Fruit fly (Drosophila melanogaster): ENCODE measurements around the gene Fuca.
A peak's percentile ranks its signal among the peaks of the same experiment; 100 is the strongest.

Fuca gene

dm6 chr3L:11522613-11523012 is at the start of gene Fuca, which contains the start of gene CG11714:
Gene Fuca (minus strand): TSS chr3L:11522713.
Gene CG11714 (minus strand): TSS chr3L:11522713.
- no peak for TF ChIP-seq noc (tag; optimal IDR thresholded peaks at IDR 0.05)

dm6 chr3L:11563972-11564533 is 41.5 kb upstream of the Fuca start, which contains the start of the genes CG46412 and CG33267:
Gene CG46412 (minus strand): TSS chr3L:11564072.
Gene CG33267 (plus strand): TSS chr3L:11564483.
- TF ChIP-seq noc (tag; optimal IDR thresholded peaks at IDR 0.05), result no peak

- TF ChIP-seq noc (tag; optimal IDR thresholded peaks at IDR 0.05), result peak; percentile 88
These were observed 39.6 kb upstream of the Fuca start, which contains the start of the genes CG7394 and Mob2 for dm6 chr3L:11561946-11562760. Gene CG7394 (plus strand): TSS chr3L:11561996. Gene Mob2 (minus strand): TSS chr3L:11562233.

DNA sequence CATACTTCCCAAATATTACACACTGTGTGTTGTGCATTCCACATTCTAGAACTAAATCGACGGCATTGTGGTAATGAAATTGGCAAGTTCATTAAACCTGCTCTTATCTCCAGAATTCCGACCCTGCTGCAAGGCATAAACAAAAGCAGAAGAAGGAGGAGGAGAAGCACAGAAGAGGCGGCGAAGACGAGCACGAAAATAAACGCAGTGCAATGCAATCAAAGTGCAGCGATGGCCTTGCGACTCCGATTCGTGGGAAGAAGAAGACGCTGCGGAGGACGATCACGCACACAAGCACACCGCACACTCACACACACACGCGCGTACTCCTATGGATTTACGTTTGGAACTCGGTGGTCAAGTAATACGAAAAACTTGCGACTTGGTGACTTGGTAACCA is 38.4 kb upstream of the Fuca start:
- TF ChIP-seq noc (tag; optimal IDR thresholded peaks at IDR 0.05), result no peak

- TF ChIP-seq noc (tag; optimal IDR thresholded peaks at IDR 0.05), result no peak
These were observed 34.7 kb upstream of the Fuca start for dm6 chr3L:11557209-11557608.

dm6 chr3L:11556637-11557036 is 34.1 kb upstream of the Fuca start:
- TF ChIP-seq noc (tag; optimal IDR thresholded peaks at IDR 0.05), result peak; percentile 41

DNA sequence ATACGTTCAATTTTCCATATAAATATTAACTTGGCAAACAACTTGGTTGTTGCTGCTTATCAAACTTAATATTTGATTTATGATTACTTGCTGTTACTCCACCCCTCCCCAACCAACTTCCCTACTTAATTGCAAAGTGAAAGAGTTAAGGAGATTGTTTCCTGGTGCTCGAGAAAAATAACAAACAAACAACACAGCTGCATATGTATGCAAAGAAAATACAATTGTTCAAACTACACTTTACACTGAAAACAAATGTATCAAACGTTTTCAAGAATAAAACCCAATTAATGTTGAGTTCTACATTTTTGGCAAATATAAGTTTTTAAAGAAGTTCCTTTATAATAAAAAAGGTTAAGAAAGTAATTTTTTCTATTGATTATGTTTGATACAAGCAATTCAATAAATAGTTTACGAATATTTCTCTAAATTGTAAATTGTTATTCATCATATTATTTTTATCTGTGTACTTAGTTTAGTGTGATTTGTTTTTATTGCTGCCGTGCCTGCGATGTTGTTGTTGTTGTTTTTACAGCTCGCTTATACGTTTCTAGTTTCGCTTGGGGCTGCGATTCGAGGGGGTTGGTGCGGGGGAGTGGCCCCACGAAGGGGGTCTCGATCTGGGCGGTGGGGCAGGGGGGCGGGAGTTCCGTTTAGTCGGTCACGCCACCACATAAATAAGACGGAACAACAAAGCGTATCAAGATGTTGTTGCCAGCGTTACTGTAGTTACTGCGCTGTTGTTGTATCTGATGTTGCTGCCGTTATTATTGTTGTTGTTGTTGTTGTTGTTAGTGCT is 33.3 kb upstream of the Fuca start:
- peak; percentile 47 for TF ChIP-seq noc (tag; optimal IDR thresholded peaks at IDR 0.05)

dm6 chr3L:11554796-11555195 is 32.3 kb upstream of the Fuca start:
- TF ChIP-seq noc (tag; optimal IDR thresholded peaks at IDR 0.05), result no peak

dm6 chr3L:11554338-11554737 is 31.8 kb upstream of the Fuca start:
- TF ChIP-seq noc (tag; optimal IDR thresholded peaks at IDR 0.05), result no peak

DNA sequence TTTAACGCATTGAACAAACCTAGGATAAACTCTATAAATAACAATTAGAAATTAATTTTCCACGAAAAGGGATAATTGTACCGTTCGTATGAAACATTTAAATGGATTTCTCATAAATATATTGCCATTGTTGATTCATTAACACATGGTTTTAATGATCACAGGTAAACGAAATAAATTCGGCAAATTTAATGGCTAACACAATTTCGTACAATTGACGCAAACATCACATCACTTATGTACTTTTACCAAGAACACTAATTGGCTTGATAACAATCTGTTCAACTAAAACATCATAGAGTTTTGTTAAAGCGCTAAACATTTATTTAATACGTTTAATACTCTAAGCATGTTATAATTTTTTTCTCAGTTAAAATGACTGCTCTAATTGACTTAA is 31.2 kb upstream of the Fuca start:
- no peak for TF ChIP-seq noc (tag; optimal IDR thresholded peaks at IDR 0.05)

DNA sequence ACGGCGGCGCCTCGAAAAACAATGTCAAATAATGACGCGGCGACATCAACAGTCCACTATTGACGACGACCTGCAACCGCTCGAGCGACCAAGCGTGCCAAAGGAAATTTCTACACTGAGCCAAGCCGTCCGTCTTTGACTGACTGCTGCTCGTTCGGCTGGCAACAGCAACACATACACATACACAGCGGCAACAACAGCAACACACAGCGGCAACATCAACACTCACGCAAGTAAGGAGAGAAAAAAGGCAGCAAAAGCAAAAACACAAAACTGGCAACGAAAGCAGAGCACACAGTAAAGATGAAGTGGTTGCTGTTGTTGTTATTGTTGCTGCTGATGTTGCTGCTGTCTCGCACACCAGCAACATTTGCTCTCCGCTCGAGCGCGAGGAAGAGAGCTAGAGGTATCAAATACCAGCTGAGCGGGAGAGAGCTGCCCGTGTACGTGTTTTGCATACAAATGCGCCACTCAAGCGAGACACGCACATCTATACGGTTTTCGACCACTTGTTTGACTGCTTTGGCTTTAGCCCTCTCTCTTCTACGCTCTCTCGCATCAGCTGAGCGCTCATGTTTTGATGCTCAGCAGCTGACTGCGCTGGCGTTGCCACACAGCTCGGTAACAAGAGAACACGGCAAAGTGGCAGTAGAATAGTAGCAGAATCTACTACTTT is 30.6 kb upstream of the Fuca start:
- TF ChIP-seq noc (tag; optimal IDR thresholded peaks at IDR 0.05), result peak; percentile 29

DNA sequence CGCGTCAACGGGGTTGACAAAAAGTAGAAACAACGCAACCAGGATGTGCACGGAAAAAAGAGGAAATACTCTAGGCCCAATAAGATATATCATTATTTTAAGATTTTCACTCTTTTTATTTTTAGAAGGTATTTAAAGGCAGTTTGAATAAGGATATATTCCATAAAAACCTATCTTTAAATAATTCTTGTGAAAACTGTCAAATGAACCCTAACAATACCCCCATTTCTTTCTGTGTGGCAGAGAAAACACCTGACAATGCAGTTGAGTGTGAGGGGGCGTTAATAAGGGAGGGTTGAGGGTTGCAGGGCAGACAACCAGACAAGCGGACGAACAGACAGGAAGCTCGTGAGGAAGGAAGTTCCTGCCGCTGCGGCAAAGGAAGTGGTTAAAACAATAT is 29.4 kb upstream of the Fuca start:
- no peak for TF ChIP-seq noc (tag; optimal IDR thresholded peaks at IDR 0.05)

- no peak for TF ChIP-seq noc (tag; optimal IDR thresholded peaks at IDR 0.05)
These were observed 28.0 kb upstream of the Fuca start for dm6 chr3L:11550359-11551056.

- no peak for TF ChIP-seq noc (tag; optimal IDR thresholded peaks at IDR 0.05)
These were observed 26.9 kb upstream of the Fuca start for dm6 chr3L:11549432-11549831.

dm6 chr3L:11548009-11548408 is 25.5 kb upstream of the Fuca start:
- no peak for TF ChIP-seq noc (tag; optimal IDR thresholded peaks at IDR 0.05)
